Worm (Caenorhabditis elegans) whole organism, L4/young adult: ENCODE results near the gene Y46H3A.4.
"Not testable (repeated sequence)": the region's sequence is repeated elsewhere in the genome, so short reads cannot be mapped to it uniquely, and the experiment has no call there.

Experiments used
- W03F9.2 ChIP-seq: fragments of 150-350 bp; optimal IDR thresholded peaks from 2 replicates; lab custom pipeline; 2014; ENCODE audit warnings: missing biosample characterization, missing genetic modification characterization
- dao-5 ChIP-seq: sonication (generic microtip); optimal IDR thresholded peaks from 2 replicates; lab custom pipeline; 2016; ENCODE audit warnings: missing genotype, missing genetic modification characterization, moderate library complexity, missing compliant biosample characterization
- him-1 ChIP-seq: sonication (generic microtip); optimal IDR thresholded peaks from 2 replicates; lab custom pipeline; 2016; ENCODE audit warnings: missing genotype, missing genetic modification reagents, missing genetic modification characterization, missing compliant biosample characterization

Gene Y46H3A.4

ce11 chrV:1811035-1811434, at the start of gene Y46H3A.4:
TSS of gene Y46H3A.4 (minus strand) at chrV:1811135.
- no peak for TF ChIP-seq W03F9.2 (tag; lab: Kevin White, UChicago)
- TF ChIP-seq him-1 (tag; lab: Kevin White, UChicago), result no peak
- no peak for TF ChIP-seq dao-5 (tag; lab: Kevin White, UChicago)

ce11 chrV:1857840-1858239, 46.9 kb upstream of the Y46H3A.4 start:
- TF ChIP-seq W03F9.2 (tag; lab: Kevin White, UChicago) (no peak), him-1 (tag; lab: Kevin White, UChicago) (no peak), dao-5 (tag; lab: Kevin White, UChicago) (no peak)

ce11 chrV:1856176-1856575, 45.2 kb upstream of the Y46H3A.4 start, which contains the start of gene T10B5.10:
TSS of gene T10B5.10 (minus strand) at chrV:1856276.
- no peak for TF ChIP-seq dao-5 (tag; lab: Kevin White, UChicago)

ce11 chrV:1855087-1855486, 44.2 kb upstream of the Y46H3A.4 start:
- TF ChIP-seq dao-5 (tag; lab: Kevin White, UChicago) (no peak), him-1 (tag; lab: Kevin White, UChicago) (no peak), W03F9.2 (tag; lab: Kevin White, UChicago) (no peak)

- no peak for TF ChIP-seq him-1 (tag; lab: Kevin White, UChicago)
- TF ChIP-seq W03F9.2 (tag; lab: Kevin White, UChicago), result no peak
- no peak for TF ChIP-seq dao-5 (tag; lab: Kevin White, UChicago)
Observed at ce11 chrV:1848590-1848989, 37.7 kb upstream of the Y46H3A.4 start.

ce11 chrV:1845977-1846376, 35.0 kb upstream of the Y46H3A.4 start, which contains the start of gene T10B5.7:
TSS of gene T10B5.7 (plus strand) at chrV:1846201.
- TF ChIP-seq W03F9.2 (tag; lab: Kevin White, UChicago) (no peak), him-1 (tag; lab: Kevin White, UChicago) (no peak), dao-5 (tag; lab: Kevin White, UChicago) (no peak)

ce11 chrV:1841744-1842143, 30.8 kb upstream of the Y46H3A.4 start, which contains the start of gene T10B5.8:
TSS of gene T10B5.8 (plus strand) at chrV:1842044.
- TF ChIP-seq dao-5 (tag; lab: Kevin White, UChicago) (no peak), him-1 (tag; lab: Kevin White, UChicago) (no peak), W03F9.2 (tag; lab: Kevin White, UChicago) (no peak)

- TF ChIP-seq dao-5 (tag; lab: Kevin White, UChicago), result no peak
- TF ChIP-seq him-1 (tag; lab: Kevin White, UChicago), result no peak
- no peak for TF ChIP-seq W03F9.2 (tag; lab: Kevin White, UChicago)
Observed at ce11 chrV:1829973-1830372, 19.0 kb upstream of the Y46H3A.4 start, which contains the start of gene Y32G9B.1. TSS of gene Y32G9B.1 (minus strand) at chrV:1830073.

ce11 chrV:1824528-1824927, 13.6 kb upstream of the Y46H3A.4 start:
- no peak for TF ChIP-seq dao-5 (tag; lab: Kevin White, UChicago)
- no peak for TF ChIP-seq W03F9.2 (tag; lab: Kevin White, UChicago)
- no peak for TF ChIP-seq him-1 (tag; lab: Kevin White, UChicago)

ce11 chrV:1821287-1821686, 10.4 kb upstream of the Y46H3A.4 start, which contains the start of the genes gly-7 and mrpl-39:
TSS of gene gly-7 (minus strand) at chrV:1821323.
TSS of gene mrpl-39 (plus strand) at chrV:1821579.
- TF ChIP-seq him-1 (tag; lab: Kevin White, UChicago), result no peak
- TF ChIP-seq W03F9.2 (tag; lab: Kevin White, UChicago), result peak; percentile 2

ce11 chrV:1820749-1821148, 9.8 kb upstream of the Y46H3A.4 start:
- TF ChIP-seq W03F9.2 (tag; lab: Kevin White, UChicago) (no peak), him-1 (tag; lab: Kevin White, UChicago) (no peak), dao-5 (tag; lab: Kevin White, UChicago) (no peak)

ce11 chrV:1820016-1820415, 9.1 kb upstream of the Y46H3A.4 start:
- TF ChIP-seq W03F9.2 (tag; lab: Kevin White, UChicago) (no peak), dao-5 (tag; lab: Kevin White, UChicago) (no peak)

- not testable (repeated sequence) for TF ChIP-seq him-1, dao-5, W03F9.2 (tag; lab: Kevin White, UChicago)
Observed at ce11 chrV:1814784-1815183, 3.8 kb upstream of the Y46H3A.4 start, which contains the start of gene Y46H3A.5. TSS of gene Y46H3A.5 (minus strand) at chrV:1814884.

ce11 chrV:1807160-1807559, 3.8 kb downstream of the Y46H3A.4 start, which contains the start of gene srt-42:
TSS of gene srt-42 (plus strand) at chrV:1807460.
- TF ChIP-seq W03F9.2 (tag; lab: Kevin White, UChicago), result no peak
- TF ChIP-seq dao-5 (tag; lab: Kevin White, UChicago), result no peak
- no peak for TF ChIP-seq him-1 (tag; lab: Kevin White, UChicago)
